Worm (Caenorhabditis elegans) whole organism, late embryonic: ENCODE results near the gene timm-17B.2.

Experiments
- C08G9.2 ChIP-seq: sonication (generic microtip); optimal IDR thresholded peaks from 2 replicates; lab custom pipeline; 2016; ENCODE audit warnings: mild to moderate bottlenecking, missing genetic modification characterization, moderate library complexity, missing compliant biosample characterization
- C38D4.7 ChIP-seq: fragments of 200-800 bp; sonication (Bioruptor generic); optimal IDR thresholded peaks from 2 replicates; lab custom pipeline; 2018; ENCODE audit warnings: mild to moderate bottlenecking, missing genetic modification characterization, moderate library complexity, missing compliant biosample characterization
- F13H6.1 ChIP-seq: sonication (generic microtip); optimal IDR thresholded peaks from 2 replicates; lab custom pipeline; 2016; ENCODE audit warnings: missing genetic modification characterization, missing compliant biosample characterization
- K02D7.2 ChIP-seq: sonication (generic microtip); optimal IDR thresholded peaks from 2 replicates; lab custom pipeline; 2017; ENCODE audit warnings: mild to moderate bottlenecking, missing genetic modification characterization, missing compliant biosample characterization
- T23F11.4 ChIP-seq: fragments of 200-800 bp; sonication (Bioruptor generic); optimal IDR thresholded peaks from 2 replicates; lab custom pipeline; 2018; ENCODE audit warnings: mild to moderate bottlenecking, missing genetic modification characterization, missing compliant biosample characterization
- ama-1 ChIP-seq: fragments of 150-350 bp; optimal IDR thresholded peaks from 2 replicates; lab custom pipeline; 2014
- ceh-19 ChIP-seq: fragments of 200-800 bp; sonication (Bioruptor generic); optimal IDR thresholded peaks from 2 replicates; lab custom pipeline; 2018; ENCODE audit warnings: mild to moderate bottlenecking, missing genetic modification characterization, missing compliant biosample characterization
- ceh-22 ChIP-seq: sonication (generic microtip); optimal IDR thresholded peaks from 2 replicates; lab custom pipeline; 2017; ENCODE audit warnings: missing biosample characterization, missing genetic modification characterization
- ceh-24 ChIP-seq: sonication (generic microtip); optimal IDR thresholded peaks from 2 replicates; lab custom pipeline; 2016; ENCODE audit warnings: mild to moderate bottlenecking, missing genetic modification characterization, missing compliant biosample characterization
- ceh-45 ChIP-seq: fragments of 200-800 bp; sonication (Bioruptor generic); IDR thresholded peaks from 2 replicates; pipeline ENCODE4 v1.3.6; 2022; ENCODE audit warnings: missing genetic modification reagents, missing genetic modification characterization, missing compliant biosample characterization
- ceh-9 ChIP-seq: sonication (generic microtip); optimal IDR thresholded peaks from 2 replicates; lab custom pipeline; 2016; ENCODE audit warnings: mild to moderate bottlenecking, missing genetic modification characterization, inconsistent platforms, missing compliant biosample characterization
- che-1 ChIP-seq: sonication (generic microtip); optimal IDR thresholded peaks from 2 replicates; lab custom pipeline; 2016; ENCODE audit warnings: mild to moderate bottlenecking, missing genetic modification characterization, missing compliant biosample characterization
- dmd-4 ChIP-seq: sonication (generic microtip); optimal IDR thresholded peaks from 2 replicates; lab custom pipeline; 2016; ENCODE audit warnings: borderline replicate concordance, missing genetic modification characterization, missing compliant biosample characterization
- elt-2 ChIP-seq: sonication (generic microtip); optimal IDR thresholded peaks from 2 replicates; lab custom pipeline; 2016; ENCODE audit warnings: missing genetic modification reagents, missing genetic modification characterization, missing compliant biosample characterization
- elt-4 ChIP-seq: sonication (generic microtip); optimal IDR thresholded peaks from 2 replicates; lab custom pipeline; 2016; ENCODE audit warnings: missing genetic modification characterization, missing compliant biosample characterization
- fax-1 ChIP-seq: sonication (generic microtip); optimal IDR thresholded peaks from 2 replicates; lab custom pipeline; 2016; ENCODE audit warnings: missing genotype, missing genetic modification characterization, missing compliant biosample characterization
- fkh-10 ChIP-seq: fragments of 150-350 bp; optimal IDR thresholded peaks from 2 replicates; lab custom pipeline; 2014; ENCODE audit warnings: missing biosample characterization, missing genetic modification reagents, missing genetic modification characterization
- gmeb-2 ChIP-seq: sonication (generic microtip); optimal IDR thresholded peaks from 2 replicates; lab custom pipeline; 2016; ENCODE audit warnings: missing genetic modification characterization, inconsistent platforms, missing compliant biosample characterization
- hlh-13 ChIP-seq: fragments of 200-800 bp; sonication (Bioruptor generic); optimal IDR thresholded peaks from 2 replicates; lab custom pipeline; 2018; ENCODE audit warnings: mild to moderate bottlenecking, missing genetic modification characterization, missing compliant biosample characterization
- hlh-30 ChIP-seq: sonication (generic microtip); optimal IDR thresholded peaks from 2 replicates; lab custom pipeline; 2017; ENCODE audit warnings: antibody characterized with exemption, missing genetic modification characterization, missing compliant biosample characterization; ENCODE audit not compliant: insufficient read depth
- hlh-8 ChIP-seq: sonication (generic microtip); optimal IDR thresholded peaks from 2 replicates; lab custom pipeline; 2016; ENCODE audit warnings: missing genotype, missing genetic modification characterization, missing compliant biosample characterization
- madf-2 ChIP-seq: sonication (generic microtip); optimal IDR thresholded peaks from 2 replicates; lab custom pipeline; 2017; ENCODE audit warnings: missing genetic modification characterization, missing compliant biosample characterization
- mec-3 ChIP-seq: sonication (generic microtip); optimal IDR thresholded peaks from 2 replicates; lab custom pipeline; 2016; ENCODE audit warnings: borderline replicate concordance, missing genetic modification characterization, missing compliant biosample characterization
- nhr-11 ChIP-seq: fragments of 150-350 bp; optimal IDR thresholded peaks from 2 replicates; lab custom pipeline; 2014; ENCODE audit warnings: missing biosample characterization, missing genetic modification characterization
- nhr-232 ChIP-seq: sonication (generic microtip); optimal IDR thresholded peaks from 2 replicates; lab custom pipeline; 2016; ENCODE audit warnings: missing genetic modification characterization, missing compliant biosample characterization
- npax-4 ChIP-seq: sonication (generic microtip); optimal IDR thresholded peaks from 2 replicates; lab custom pipeline; 2016; ENCODE audit warnings: missing genetic modification characterization, missing compliant biosample characterization
- pag-3 ChIP-seq: sonication (generic microtip); optimal IDR thresholded peaks from 2 replicates; lab custom pipeline; 2016; ENCODE audit warnings: missing compliant biosample characterization, missing genetic modification characterization, borderline replicate concordance
- pat-9 ChIP-seq: fragments of 200-800 bp; sonication (Bioruptor generic); optimal IDR thresholded peaks from 2 replicates; lab custom pipeline; 2018; ENCODE audit warnings: mild to moderate bottlenecking, missing genetic modification characterization, moderate library complexity, missing compliant biosample characterization
- pha-2 ChIP-seq: sonication (generic microtip); optimal IDR thresholded peaks from 2 replicates; lab custom pipeline; 2017; ENCODE audit warnings: mild to moderate bottlenecking, missing genetic modification characterization, missing compliant biosample characterization
- pqm-1 ChIP-seq: sonication (generic microtip); optimal IDR thresholded peaks from 2 replicates; lab custom pipeline; 2016; ENCODE audit warnings: missing genetic modification characterization, missing compliant biosample characterization
- pros-1 ChIP-seq: fragments of 150-350 bp; optimal IDR thresholded peaks from 2 replicates; lab custom pipeline; 2014; ENCODE audit warnings: missing biosample characterization, missing genetic modification reagents, missing genetic modification characterization
- ref-2 ChIP-seq: sonication (generic microtip); optimal IDR thresholded peaks from 2 replicates; lab custom pipeline; 2016; ENCODE audit warnings: missing genetic modification characterization, missing compliant biosample characterization
- rnt-1 ChIP-seq: sonication (generic microtip); optimal IDR thresholded peaks from 2 replicates; lab custom pipeline; 2016; ENCODE audit warnings: missing genetic modification characterization, missing compliant biosample characterization
- sox-2 ChIP-seq: fragments of 200-800 bp; sonication (Bioruptor generic); IDR thresholded peaks from 2 replicates; pipeline ENCODE4 v1.3.6; 2022; ENCODE audit warnings: missing genetic modification reagents, missing genetic modification characterization, missing compliant biosample characterization
- sox-4 ChIP-seq: sonication (generic microtip); optimal IDR thresholded peaks from 2 replicates; lab custom pipeline; 2017; ENCODE audit warnings: mild to moderate bottlenecking, missing genetic modification characterization, inconsistent platforms, missing compliant biosample characterization
- tbx-2 ChIP-seq: sonication (generic microtip); optimal IDR thresholded peaks from 2 replicates; lab custom pipeline; 2016; ENCODE audit warnings: missing genetic modification characterization, missing compliant biosample characterization
- tbx-7 ChIP-seq: sonication (generic microtip); optimal IDR thresholded peaks from 2 replicates; lab custom pipeline; 2016; ENCODE audit warnings: missing genotype, missing genetic modification characterization, missing compliant biosample characterization
- unc-3 ChIP-seq, 2 experiments: fragments of 200-800 bp in 1 of 2; sonication (Bioruptor generic) in 1 of 2; sonication (generic microtip) in 1 of 2; conservative IDR thresholded peaks in 1 of 2; optimal IDR thresholded peaks in 1 of 2; 2 replicates each; pipeline versions ENCODE4 v1.3.6 to Lab custom; 2016 to 2022; ENCODE audit warnings: missing compliant biosample characterization in 2 of 2, missing genetic modification characterization in 2 of 2, missing genetic modification reagents in 1 of 2
- unc-55 ChIP-seq: sonication (generic microtip); optimal IDR thresholded peaks from 2 replicates; lab custom pipeline; 2017; ENCODE audit warnings: missing biosample characterization, missing genetic modification reagents, missing genetic modification characterization
- unc-86 ChIP-seq: sonication (generic microtip); optimal IDR thresholded peaks from 2 replicates; lab custom pipeline; 2016; ENCODE audit warnings: missing genetic modification characterization, missing compliant biosample characterization
- zip-5 ChIP-seq: sonication (generic microtip); optimal IDR thresholded peaks from 2 replicates; lab custom pipeline; 2016; ENCODE audit warnings: missing genetic modification characterization, missing compliant biosample characterization

Gene timm-17B.2

DNA sequence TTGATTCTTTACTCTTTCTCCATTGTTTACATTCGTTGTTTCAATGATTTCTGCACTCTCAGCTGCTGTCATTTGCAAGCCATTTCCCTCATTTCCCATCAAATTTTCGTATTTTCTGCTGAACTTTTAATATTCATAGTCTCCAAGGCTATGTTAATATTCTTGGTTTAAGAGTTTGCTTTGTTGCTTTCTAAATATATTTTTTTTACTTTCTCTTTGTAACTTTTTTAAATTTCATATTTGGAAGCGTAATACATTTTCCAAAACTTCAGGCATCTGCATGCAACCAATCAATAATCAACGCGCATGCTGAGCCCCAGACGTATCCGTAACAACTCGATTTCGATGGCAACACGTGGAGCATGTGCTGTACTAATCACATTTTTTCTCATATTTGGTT is 35.6 kb upstream of the timm-17B.2 start, which contains the start of gene sqv-1:
sqv-1 (plus strand) TSS at position 301 of the 400 bp plus-strand sequence.
- TF ChIP-seq C38D4.7 (GFP tag; lab: Kevin White, UChicago) (no peak), ceh-45 (GFP tag; lab: Robert Waterston, UW) (no peak), mec-3 (tag; lab: Kevin White, UChicago) (no peak), ref-2 (tag; lab: Kevin White, UChicago) (no peak), pqm-1 (tag; lab: Kevin White, UChicago) (no peak), zip-5 (tag; lab: Kevin White, UChicago) (no peak), K02D7.2 (no peak), ceh-9 (tag; lab: Kevin White, UChicago) (no peak)

DNA sequence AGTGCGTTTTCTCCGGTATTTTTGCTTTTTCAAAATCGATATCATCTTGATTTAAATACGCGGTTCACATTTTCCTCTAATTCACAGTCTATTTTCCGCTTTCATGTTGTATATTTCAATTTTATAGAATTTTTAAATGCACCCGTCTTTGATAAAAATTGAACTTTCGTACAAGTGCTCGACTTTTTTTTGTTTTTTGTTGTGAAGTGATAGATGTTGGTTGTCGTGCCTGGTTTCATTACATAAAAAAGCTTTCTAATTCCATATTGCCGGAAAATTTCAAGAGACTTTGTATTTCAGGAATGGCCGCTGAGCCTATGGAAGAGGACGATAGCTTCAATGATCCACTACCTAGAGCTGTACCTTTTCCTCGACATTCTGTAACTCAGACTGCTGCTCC is 33.3 kb upstream of the timm-17B.2 start, which contains the start of gene D2096.12:
D2096.12 (plus strand) TSS at position 301 of the 400 bp plus-strand sequence.
- TF ChIP-seq ceh-45 (GFP tag; lab: Robert Waterston, UW) (no peak), C08G9.2 (tag; lab: Kevin White, UChicago) (no peak), pag-3 (tag; lab: Kevin White, UChicago) (no peak), tbx-7 (tag; lab: Kevin White, UChicago) (no peak), ceh-19 (GFP tag; lab: Kevin White, UChicago) (no peak), che-1 (tag; lab: Kevin White, UChicago) (no peak), nhr-232 (tag; lab: Kevin White, UChicago) (no peak), hlh-8 (tag; lab: Kevin White, UChicago) (no peak), pat-9 (tag; lab: Kevin White, UChicago) (no peak), gmeb-2 (tag; lab: Kevin White, UChicago) (no peak), hlh-13 (GFP tag; lab: Kevin White, UChicago) (no peak), ceh-9 (tag; lab: Kevin White, UChicago) (no peak)

DNA sequence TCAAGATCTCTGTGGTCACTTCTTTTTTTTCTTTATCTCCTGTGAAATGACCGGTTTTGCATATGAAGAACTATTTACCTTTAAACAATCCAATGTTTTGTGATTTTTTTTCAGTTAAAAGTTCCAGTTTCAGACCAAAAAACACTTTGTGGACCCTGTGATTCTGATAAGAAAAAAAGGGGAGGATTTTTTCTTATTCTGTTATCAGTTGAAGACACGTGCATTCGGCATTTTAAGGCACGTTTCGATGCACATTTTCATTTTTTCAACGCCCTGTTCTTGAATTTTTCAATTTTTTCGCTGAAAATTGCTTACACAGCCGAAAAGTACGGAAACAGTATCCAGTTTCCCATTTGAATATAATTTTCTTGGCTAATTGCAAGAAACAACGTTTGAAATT is 30.2 kb upstream of the timm-17B.2 start, which contains the start of gene aagr-1:
aagr-1 (plus strand) TSS at position 227 of the 400 bp plus-strand sequence.
- TF ChIP-seq pros-1 (tag; lab: Kevin White, UChicago): no peak
- no peak for TF ChIP-seq elt-2 (tag; lab: Kevin White, UChicago)
- TF ChIP-seq T23F11.4 (GFP tag; lab: Kevin White, UChicago): no peak
- TF ChIP-seq ceh-19 (GFP tag; lab: Kevin White, UChicago): no peak
- TF ChIP-seq C38D4.7 (GFP tag; lab: Kevin White, UChicago): no peak
- no peak for TF ChIP-seq hlh-13 (GFP tag; lab: Kevin White, UChicago)
- TF ChIP-seq tbx-2 (tag; lab: Kevin White, UChicago): no peak
- TF ChIP-seq elt-4 (tag; lab: Kevin White, UChicago): no peak

DNA sequence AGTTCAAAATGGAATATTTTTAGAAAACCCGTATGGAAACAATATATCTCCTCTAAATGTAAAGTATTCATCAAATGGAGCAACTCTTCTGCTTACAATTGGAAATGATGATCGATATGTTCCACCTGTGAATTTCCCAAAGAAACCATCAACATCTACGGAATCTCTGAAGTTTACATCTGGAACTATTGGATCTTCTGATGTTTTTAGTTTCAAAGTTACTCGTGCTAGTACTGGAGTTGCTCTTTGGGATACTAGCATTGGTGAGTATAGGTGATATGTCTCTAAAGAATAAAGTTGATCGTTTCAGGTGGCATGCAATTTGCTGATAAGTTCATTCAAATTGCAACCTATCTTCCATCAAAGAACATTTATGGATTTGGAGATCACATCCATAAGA is 28.6 kb upstream of the timm-17B.2 start:
- TF ChIP-seq fax-1 (tag; lab: Kevin White, UChicago): no peak
- TF ChIP-seq madf-2 (tag; lab: Kevin White, UChicago): no peak
- no peak for TF ChIP-seq ceh-24 (tag; lab: Kevin White, UChicago)
- no peak for TF ChIP-seq hlh-30 (tag; lab: Kevin White, UChicago)
- TF ChIP-seq nhr-11 (tag; lab: Kevin White, UChicago): no peak
- TF ChIP-seq unc-3 (GFP tag; conservative IDR thresholded peaks at IDR 0.05; lab: Robert Waterston, UW): no peak
- TF ChIP-seq unc-3 (tag; optimal IDR thresholded peaks at IDR 0.05; lab: Kevin White, UChicago): no peak
- TF ChIP-seq fkh-10: no peak
- no peak for TF ChIP-seq rnt-1 (tag; lab: Kevin White, UChicago)
- TF ChIP-seq pros-1 (tag; lab: Kevin White, UChicago): no peak
- no peak for TF ChIP-seq unc-55 (GFP tag; lab: Kevin White, UChicago)
- TF ChIP-seq, all 69 proteins: peak for 0

DNA sequence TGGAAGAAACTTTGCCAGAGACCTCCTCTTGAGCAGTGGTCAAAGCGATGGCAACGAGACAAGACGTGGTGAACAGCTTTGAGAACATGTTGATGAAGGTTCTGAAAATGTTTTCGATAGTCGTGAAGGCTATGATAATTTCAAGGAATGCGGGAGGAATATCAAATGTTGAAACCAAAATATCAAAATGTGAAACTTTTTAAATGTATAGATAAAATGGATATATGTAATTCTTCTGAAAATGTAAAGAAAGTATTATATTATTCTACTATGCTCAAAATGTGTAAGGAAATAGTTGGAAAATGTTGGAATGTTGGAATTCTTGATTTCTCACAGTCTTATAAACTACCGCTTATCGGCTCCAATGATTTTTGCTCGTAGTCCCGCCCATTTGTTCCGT is 27.3 kb upstream of the timm-17B.2 start, which contains the start of gene D2096.6:
D2096.6 (minus strand) TSS at position 101 of the 400 bp plus-strand sequence.
- no peak for TF ChIP-seq unc-55 (GFP tag; lab: Kevin White, UChicago)
- no peak for TF ChIP-seq ceh-19 (GFP tag; lab: Kevin White, UChicago)
- no peak for TF ChIP-seq tbx-7 (tag; lab: Kevin White, UChicago)
- no peak for TF ChIP-seq pag-3 (tag; lab: Kevin White, UChicago)
- TF ChIP-seq sox-4: no peak
- TF ChIP-seq dmd-4 (tag; lab: Kevin White, UChicago): no peak
- TF ChIP-seq unc-3 (GFP tag; conservative IDR thresholded peaks at IDR 0.05; lab: Robert Waterston, UW): no peak
- TF ChIP-seq unc-3 (tag; optimal IDR thresholded peaks at IDR 0.05; lab: Kevin White, UChicago): no peak
- TF ChIP-seq F13H6.1 (tag; lab: Kevin White, UChicago): no peak
- no peak for TF ChIP-seq pha-2 (tag; lab: Kevin White, UChicago)
- TF ChIP-seq sox-2 (GFP tag; lab: Robert Waterston, UW): no peak
- TF ChIP-seq ama-1 (lab: Kevin White, UChicago): no peak
- TF ChIP-seq fax-1 (tag; lab: Kevin White, UChicago): no peak
- no peak for TF ChIP-seq npax-4 (tag; lab: Kevin White, UChicago)
- TF ChIP-seq ceh-22: no peak
- no peak for TF ChIP-seq unc-86
